Worm (Caenorhabditis elegans): Measurements from ENCODE around the gene pigw-1.

The pigw-1 gene

DNA sequence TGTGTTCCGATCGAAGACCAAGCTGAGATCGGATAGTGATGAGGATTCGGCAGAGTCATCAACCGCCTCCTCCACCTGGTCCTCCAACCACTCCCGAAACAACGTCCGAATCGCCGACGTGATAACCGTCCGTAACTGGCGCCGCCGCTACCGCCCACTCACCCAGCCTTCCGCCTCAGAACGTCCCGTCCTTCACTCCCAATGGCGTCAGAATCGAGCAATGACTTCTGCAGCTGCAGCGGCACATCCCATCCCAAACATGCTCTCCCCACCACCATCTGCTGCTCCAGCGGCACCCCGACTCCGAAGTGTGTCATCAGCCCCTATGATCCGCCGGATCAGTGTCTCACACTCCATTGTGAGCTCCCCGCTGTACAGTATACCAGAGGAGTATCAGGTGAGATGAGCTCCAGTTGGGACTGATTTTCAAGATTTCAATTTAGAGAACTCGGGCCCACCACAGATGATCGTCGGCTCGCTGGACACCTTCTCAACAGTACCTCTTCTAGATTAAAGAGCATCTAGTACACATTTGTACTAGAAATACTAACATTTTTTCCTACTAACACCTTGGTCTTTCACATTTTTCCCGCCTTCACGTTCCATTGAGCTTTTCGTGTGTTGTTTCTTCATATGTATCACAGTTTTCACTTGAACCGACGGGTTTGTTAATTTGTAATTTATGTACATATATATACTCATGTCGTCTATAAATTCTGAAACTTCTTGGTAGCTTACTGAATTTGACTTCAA is 41.3 kb upstream of the pigw-1 start:
- TF ChIP-seq elt-1 (tag; optimal IDR thresholded peaks at IDR 0.05), result no peak
- no peak for TF ChIP-seq nhr-28 (tag; optimal IDR thresholded peaks at IDR 0.05)
- no peak for TF ChIP-seq tbx-2 (tag; optimal IDR thresholded peaks at IDR 0.05)
- TF ChIP-seq ztf-4 (tag; optimal IDR thresholded peaks at IDR 0.05), result no peak
- no peak for TF ChIP-seq elt-2 (tag; optimal IDR thresholded peaks at IDR 0.05)
- TF ChIP-seq egl-27 (tag; optimal IDR thresholded peaks at IDR 0.05), result no peak
- no peak for TF ChIP-seq zag-1 (tag; optimal IDR thresholded peaks at IDR 0.05)
- TF ChIP-seq lin-15B (tag; optimal IDR thresholded peaks at IDR 0.05), result no peak
- no peak for TF ChIP-seq pha-4 (tag; optimal IDR thresholded peaks at IDR 0.05)
- no peak for TF ChIP-seq ceh-9 (tag; optimal IDR thresholded peaks at IDR 0.05)
- no peak for TF ChIP-seq lsy-12 (tag; optimal IDR thresholded peaks at IDR 0.05)
- TF ChIP-seq nhr-237 (tag; optimal IDR thresholded peaks at IDR 0.05), result no peak

ce11 chrII:2925032-2925431 is 40.3 kb upstream of the pigw-1 start:
- TF ChIP-seq egl-5 (tag; optimal IDR thresholded peaks at IDR 0.05) (no peak), hmg-11 (tag; optimal IDR thresholded peaks at IDR 0.05) (no peak), skn-1 (tag; optimal IDR thresholded peaks at IDR 0.05) (no peak)

DNA sequence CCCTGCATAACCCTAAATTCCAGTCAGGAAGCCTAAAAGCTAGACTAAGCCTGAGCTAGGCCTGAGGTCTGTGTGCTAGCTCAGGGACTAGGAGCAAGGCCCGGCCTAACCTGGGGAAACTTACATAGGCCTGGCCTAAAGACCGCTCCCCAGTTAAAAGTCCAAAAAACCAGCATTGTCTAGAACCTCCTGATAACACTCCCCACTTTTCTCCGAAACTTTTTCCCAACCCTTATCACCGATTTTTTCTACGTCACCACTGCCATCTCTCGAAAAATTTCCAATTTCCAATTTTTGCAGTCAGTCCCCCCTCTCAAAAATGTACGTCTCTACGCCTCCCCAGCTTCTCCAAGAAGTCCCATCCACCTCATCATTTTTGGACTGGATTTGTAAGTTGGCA is 38.9 kb upstream of the pigw-1 start, which contains the start of gene ZK355.2:
Gene ZK355.2 (plus strand): TSS at position 301 of the 400 bp plus-strand sequence.
- no peak for TF ChIP-seq nhr-23 (tag; optimal IDR thresholded peaks at IDR 0.05)
- no peak for TF ChIP-seq ZK546.5 (tag; optimal IDR thresholded peaks at IDR 0.05)
- no peak for TF ChIP-seq elt-1 (tag; optimal IDR thresholded peaks at IDR 0.05)
- TF ChIP-seq ceh-82 (tag; optimal IDR thresholded peaks at IDR 0.05), result no peak
- no peak for TF ChIP-seq nhr-77 (tag; optimal IDR thresholded peaks at IDR 0.05)
- TF ChIP-seq fkh-2 (tag; optimal IDR thresholded peaks at IDR 0.05), result no peak
- TF ChIP-seq elt-2 (tag; optimal IDR thresholded peaks at IDR 0.05), result peak; percentile 30
- no peak for TF ChIP-seq pqm-1 (tag; optimal IDR thresholded peaks at IDR 0.05)

DNA sequence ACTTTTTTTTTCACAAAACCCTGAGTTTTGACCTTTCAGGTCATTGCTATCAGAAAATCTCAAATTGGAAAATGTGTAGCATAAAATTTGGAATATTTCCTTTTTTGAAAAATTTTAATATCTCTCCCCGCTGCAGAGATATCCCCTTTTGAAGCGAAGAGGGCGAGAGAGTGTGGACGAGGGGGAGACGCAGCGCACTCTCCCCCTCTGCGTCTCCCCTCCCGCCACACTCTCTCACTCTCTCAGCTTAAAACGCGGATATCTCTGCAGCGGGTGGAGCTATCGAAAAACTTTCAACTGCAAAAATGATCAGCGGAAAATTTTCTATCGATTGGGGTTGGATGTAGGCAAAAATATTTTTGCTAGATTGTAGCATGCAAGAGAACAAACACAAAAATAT is 38.1 kb upstream of the pigw-1 start:
- TF ChIP-seq nhr-43 (tag; optimal IDR thresholded peaks at IDR 0.05; ENCODE audit: poor library complexity, severe bottlenecking), result no peak
- no peak for TF ChIP-seq daf-12 (tag; optimal IDR thresholded peaks at IDR 0.05)
- no peak for TF ChIP-seq snpc-4 (tag; optimal IDR thresholded peaks at IDR 0.05)
- TF ChIP-seq ztf-4 (tag; optimal IDR thresholded peaks at IDR 0.05), result no peak
- no peak for TF ChIP-seq ceh-82 (tag; optimal IDR thresholded peaks at IDR 0.05)
- no peak for TF ChIP-seq pha-4 (tag; optimal IDR thresholded peaks at IDR 0.05)
- TF ChIP-seq nhr-237 (tag; optimal IDR thresholded peaks at IDR 0.05), result no peak

ce11 chrII:2922359-2922758 is 37.6 kb upstream of the pigw-1 start:
- no peak for TF ChIP-seq skn-1 (tag; optimal IDR thresholded peaks at IDR 0.05)
- no peak for TF ChIP-seq daf-12 (tag; optimal IDR thresholded peaks at IDR 0.05)
- TF ChIP-seq ama-1 (optimal IDR thresholded peaks at IDR 0.05), result peak; percentile 73
- no peak for TF ChIP-seq fkh-10 (GFP tag; optimal IDR thresholded peaks at IDR 0.05)
- no peak for TF ChIP-seq ceh-16 (tag; optimal IDR thresholded peaks at IDR 0.05)
- TF ChIP-seq elt-2 (tag; optimal IDR thresholded peaks at IDR 0.05), result peak; percentile 77
- no peak for TF ChIP-seq nhr-67 (tag; optimal IDR thresholded peaks at IDR 0.05)
- peak; percentile 35 for TF ChIP-seq pqm-1 (tag; optimal IDR thresholded peaks at IDR 0.05)
- no peak for TF ChIP-seq hmg-11 (tag; optimal IDR thresholded peaks at IDR 0.05)
- no peak for TF ChIP-seq snpc-4 (tag; optimal IDR thresholded peaks at IDR 0.05)
- TF ChIP-seq pha-4 (tag; optimal IDR thresholded peaks at IDR 0.05), result peak; percentile 2

DNA sequence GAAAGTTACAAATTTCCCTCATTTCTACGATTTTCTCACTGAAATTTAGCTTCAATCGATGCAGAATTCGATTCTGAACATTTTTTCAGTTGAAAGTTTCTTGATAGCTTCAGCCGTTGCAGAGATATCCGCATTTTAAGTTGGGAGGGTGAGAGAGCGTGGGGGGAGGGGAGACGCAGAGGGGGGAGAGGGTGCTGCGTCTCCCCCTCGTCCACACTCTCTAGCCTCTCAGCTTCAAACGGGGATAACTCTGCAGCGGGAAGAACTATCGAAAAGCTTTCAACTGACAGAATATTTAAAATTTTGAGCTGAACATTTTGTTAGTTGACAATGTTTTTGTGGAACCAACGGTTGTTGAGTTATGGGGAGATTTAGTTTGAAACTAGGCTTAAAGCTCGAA is 37.1 kb upstream of the pigw-1 start:
- TF ChIP-seq nhr-237 (tag; optimal IDR thresholded peaks at IDR 0.05), result no peak
- no peak for TF ChIP-seq ceh-16 (tag; optimal IDR thresholded peaks at IDR 0.05)
- no peak for TF ChIP-seq daf-12 (tag; optimal IDR thresholded peaks at IDR 0.05)
- TF ChIP-seq fos-1 (tag; optimal IDR thresholded peaks at IDR 0.05), result no peak
- TF ChIP-seq pha-4 (tag; optimal IDR thresholded peaks at IDR 0.05), result no peak
- TF ChIP-seq pqm-1 (tag; optimal IDR thresholded peaks at IDR 0.05), result no peak
- no peak for TF ChIP-seq R02D3.7 (tag; optimal IDR thresholded peaks at IDR 0.05)
- TF ChIP-seq lin-15B (tag; optimal IDR thresholded peaks at IDR 0.05), result no peak
- TF ChIP-seq unc-62 (GFP tag; optimal IDR thresholded peaks at IDR 0.05), result no peak
- no peak for TF ChIP-seq nhr-25 (tag; optimal IDR thresholded peaks at IDR 0.05)
- TF ChIP-seq mml-1 (tag; optimal IDR thresholded peaks at IDR 0.05), result no peak
- no peak for TF ChIP-seq ZK546.5 (tag; optimal IDR thresholded peaks at IDR 0.05)
- TF ChIP-seq aly-2 (tag; optimal IDR thresholded peaks at IDR 0.05), result no peak
- no peak for TF ChIP-seq jun-1 (tag; optimal IDR thresholded peaks at IDR 0.05)
- TF ChIP-seq hmg-11 (tag; optimal IDR thresholded peaks at IDR 0.05), result no peak
